Worm (Caenorhabditis elegans): ENCODE measurements around the gene flp-20.

Gene flp-20

DNA sequence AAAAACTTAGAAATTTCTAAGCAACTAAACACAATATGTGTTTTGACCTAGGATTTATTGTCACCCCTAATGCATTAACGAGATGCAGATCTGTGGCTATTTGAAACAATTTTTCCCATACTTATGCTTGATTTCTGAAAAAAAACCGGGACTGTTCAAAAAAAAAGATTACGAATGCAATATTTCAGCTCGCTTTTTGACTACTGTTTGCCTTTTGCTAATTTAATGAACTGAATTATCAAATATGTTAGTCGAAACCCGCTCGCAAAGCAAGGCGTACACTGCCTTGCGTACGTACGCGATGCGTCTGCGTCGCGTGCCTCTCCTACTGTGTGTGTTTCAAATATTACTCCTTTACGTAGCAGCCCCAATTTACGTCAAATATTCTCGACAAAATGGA, 37.3 kb upstream of the flp-20 start, which contains the start of gene C23F12.4:
TSS of gene C23F12.4 (plus strand) at position 301 of the 400 bp plus-strand sequence.
- TF ChIP-seq nhr-237 (tag; optimal IDR thresholded peaks at IDR 0.05) = no peak
- no peak for TF ChIP-seq F10B5.3 (tag; optimal IDR thresholded peaks at IDR 0.05)
- TF ChIP-seq tra-1 (GFP tag; IDR thresholded peaks at IDR 0.05) = no peak

DNA sequence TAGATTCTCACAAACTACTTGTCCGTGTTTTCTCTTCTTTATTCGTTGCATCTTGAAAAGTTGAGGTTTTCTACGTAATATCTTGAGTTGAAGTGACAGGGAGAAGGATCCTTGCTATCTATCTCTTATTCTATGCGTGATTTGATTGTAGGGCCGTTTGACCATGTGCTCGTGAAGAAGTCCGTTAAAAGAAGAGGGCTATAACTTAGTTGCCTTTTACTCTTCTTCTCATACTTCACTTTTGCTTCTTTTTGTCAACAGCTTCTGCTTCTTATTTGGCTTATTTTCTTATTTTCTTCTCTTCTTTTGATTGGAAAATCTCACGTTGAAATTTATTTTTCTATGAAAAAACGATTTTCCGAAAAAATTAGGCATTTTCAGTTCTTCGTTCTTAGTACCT, 24.0 kb upstream of the flp-20 start:
- peak; percentile 25; the same call in 1 of the 2 replicates for TF ChIP-seq ctbp-1 (GFP tag; IDR thresholded peaks at IDR 0.05)
- TF ChIP-seq fkh-10 (GFP tag; optimal IDR thresholded peaks at IDR 0.05) = peak; percentile 45
- peak; percentile 57 for TF ChIP-seq ces-1 (GFP tag; optimal IDR thresholded peaks at IDR 0.05)
- peak; percentile 84 for TF ChIP-seq aha-1 (tag)
- TF ChIP-seq ceh-32 (tag; optimal IDR thresholded peaks at IDR 0.05; ENCODE audit: poor library complexity) = no peak
- no peak for TF ChIP-seq D1046.2 (GFP tag; IDR thresholded peaks at IDR 0.05)
- no peak for TF ChIP-seq zip-11 (GFP tag; IDR thresholded peaks at IDR 0.05)
- TF ChIP-seq ama-1 (optimal IDR thresholded peaks at IDR 0.05) = no peak
- TF ChIP-seq ZK546.5 (tag; optimal IDR thresholded peaks at IDR 0.05) = no peak
- no peak for TF ChIP-seq nhr-48 (tag; optimal IDR thresholded peaks at IDR 0.05)

DNA sequence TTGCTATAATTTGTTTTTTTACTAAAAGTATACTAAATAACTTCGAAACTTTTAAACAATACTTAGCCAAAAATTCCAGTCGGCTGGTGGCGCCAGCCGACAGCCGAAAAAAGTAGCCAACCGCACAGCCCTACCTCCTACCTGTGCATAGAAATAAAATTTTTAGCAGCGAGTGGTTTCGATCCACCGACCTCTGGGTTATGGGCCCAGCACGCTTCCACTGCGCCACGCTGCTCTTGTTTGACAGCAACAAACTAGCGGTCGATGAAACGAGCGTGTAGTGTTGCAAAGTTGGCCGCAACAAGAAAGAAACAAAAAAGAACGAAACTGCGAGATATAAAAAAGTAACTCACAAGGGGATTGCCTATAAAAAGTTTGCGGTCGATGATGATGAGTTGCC, 23.3 kb upstream of the flp-20 start:
- no peak for TF ChIP-seq zip-2 (tag; optimal IDR thresholded peaks at IDR 0.05)
- no peak for TF ChIP-seq mdl-1 (tag; optimal IDR thresholded peaks at IDR 0.05)
- peak; percentile 33 for TF ChIP-seq ztf-7 (tag; optimal IDR thresholded peaks at IDR 0.05)
- no peak for TF ChIP-seq fkh-10 (GFP tag; optimal IDR thresholded peaks at IDR 0.05)
- 0 out of 2 replicates have a peak, but pooled peaks have one; percentile 32 for TF ChIP-seq lin-29 (GFP tag; IDR thresholded peaks at IDR 0.05)
- peak; percentile 74 for TF ChIP-seq arid-1 (GFP tag; conservative IDR thresholded peaks at IDR 0.05)
- peak; percentile 54; the same call in 1 of the 2 replicates for TF ChIP-seq ceh-44 (GFP tag; IDR thresholded peaks at IDR 0.05)
- TF ChIP-seq ceh-62 (tag; optimal IDR thresholded peaks at IDR 0.05) = no peak
- peak; percentile 59 for TF ChIP-seq mep-1 (tag; optimal IDR thresholded peaks at IDR 0.05)
- TF ChIP-seq daf-19 (GFP tag; conservative IDR thresholded peaks at IDR 0.05) = 0 out of 2 replicates have a peak, but pooled peaks have one; percentile 50
- TF ChIP-seq zfp-3 (GFP tag; conservative IDR thresholded peaks at IDR 0.05) = peak; percentile 74; the same call in 1 of the 2 replicates
- TF ChIP-seq madf-5 (GFP tag; IDR thresholded peaks at IDR 0.05) = peak in 1 of 2 experiments; percentile 44; a peak in 1 of 4 replicates
- TF ChIP-seq nhr-111 (GFP tag; optimal IDR thresholded peaks at IDR 0.05) = no peak
- peak; percentile 67 for TF ChIP-seq nhr-102 (tag; optimal IDR thresholded peaks at IDR 0.05)
- peak; percentile 66; the same call in 1 of the 2 replicates for TF ChIP-seq F26F4.8 (GFP tag; conservative IDR thresholded peaks at IDR 0.05)
- TF ChIP-seq aha-1 (tag) = no peak
- TF ChIP-seq hif-1 (tag; optimal IDR thresholded peaks at IDR 0.05) = no peak
- peak; percentile 42 for TF ChIP-seq lir-3 (tag; optimal IDR thresholded peaks at IDR 0.05)
- TF ChIP-seq T26A8.4 (GFP tag; IDR thresholded peaks at IDR 0.05) = peak; percentile 75; the same call in 1 of the 2 replicates
- no peak for TF ChIP-seq ama-1 (optimal IDR thresholded peaks at IDR 0.05)
- peak; percentile 64; the same call in 1 of the 2 replicates for TF ChIP-seq ctbp-1 (GFP tag; IDR thresholded peaks at IDR 0.05)
- no peak for TF ChIP-seq zfp-2 (tag; optimal IDR thresholded peaks at IDR 0.05)
- peak; percentile 48 for TF ChIP-seq mxl-3 (GFP tag; optimal IDR thresholded peaks at IDR 0.05)
- TF ChIP-seq pqm-1 (tag; optimal IDR thresholded peaks at IDR 0.05) = no peak
- peak; percentile 48 for TF ChIP-seq dmd-6 (GFP tag; IDR thresholded peaks at IDR 0.05)
- TF ChIP-seq Y48G9A.11 (GFP tag; IDR thresholded peaks at IDR 0.05) = no peak; the same call in 1 of the 2 replicates
- TF ChIP-seq F10B5.3 (tag; optimal IDR thresholded peaks at IDR 0.05) = peak; percentile 17
- 0 out of 2 replicates have a peak, but pooled peaks have one; percentile 46 for TF ChIP-seq saeg-2 (GFP tag; IDR thresholded peaks at IDR 0.05)
- no peak for TF ChIP-seq zip-11 (GFP tag; IDR thresholded peaks at IDR 0.05)
- no peak for TF ChIP-seq cey-2 (tag; optimal IDR thresholded peaks at IDR 0.05; ENCODE audit: borderline replicate concordance, insufficient read depth)
- no peak for TF ChIP-seq aly-2 (tag; optimal IDR thresholded peaks at IDR 0.05)
- no peak for TF ChIP-seq F44E2.7 (GFP tag; IDR thresholded peaks at IDR 0.05)
- TF ChIP-seq egl-43 (GFP tag; IDR thresholded peaks at IDR 0.05) = no peak
- no peak for TF ChIP-seq set-16 (GFP tag; IDR thresholded peaks at IDR 0.05)
- no peak for TF ChIP-seq dpl-1 (GFP tag; optimal IDR thresholded peaks at IDR 0.05)
- TF ChIP-seq egl-27 (tag; optimal IDR thresholded peaks at IDR 0.05) = no peak
- TF ChIP-seq hmg-1.1 (GFP tag; IDR thresholded peaks at IDR 0.05) = peak; percentile 82
- peak; percentile 65 to 68 for TF ChIP-seq daf-16 (GFP tag; optimal IDR thresholded peaks at IDR 0.05)
- peak; percentile 48 for TF ChIP-seq daf-16 (tag; optimal IDR thresholded peaks at IDR 0.05)
- no peak for TF ChIP-seq nhr-10 (tag; optimal IDR thresholded peaks at IDR 0.05)

Measured in whole organism, L4 larva.